Worm (Caenorhabditis elegans) whole organism, young adult: ENCODE data around the gene rps-16.

Experiments
- B0019.2 ChIP-seq: fragments of 200-800 bp; sonication (Bioruptor generic); conservative IDR thresholded peaks from 2 replicates; pipeline ENCODE4 v1.3.6; 2022; ENCODE audit warnings: missing genetic modification reagents, missing genetic modification characterization, missing compliant biosample characterization
- B0035.1 ChIP-seq: sonication (generic microtip); optimal IDR thresholded peaks from 2 replicates; lab custom pipeline; 2016; ENCODE audit warnings: missing genetic modification characterization, mild to moderate bottlenecking, missing compliant biosample characterization, missing genotype, missing genetic modification reagents
- C17E4.6 ChIP-seq: fragments of 200-800 bp; sonication (Bioruptor generic); IDR thresholded peaks from 2 replicates; pipeline ENCODE4 v1.3.6; 2022; ENCODE audit warnings: missing genetic modification reagents, missing genetic modification characterization, missing compliant biosample characterization
- D2030.7 ChIP-seq: fragments of 200-800 bp; sonication (Bioruptor generic); IDR thresholded peaks from 2 replicates; pipeline ENCODE4 v1.3.6; 2022; ENCODE audit warnings: missing genetic modification reagents, missing genetic modification characterization, missing compliant biosample characterization
- F33H1.4 ChIP-seq: fragments of 200-800 bp; sonication (Bioruptor generic); IDR thresholded peaks from 2 replicates; pipeline ENCODE4 v1.3.6; 2022; ENCODE audit warnings: missing genetic modification reagents, missing genetic modification characterization, missing compliant biosample characterization
- F39B2.1 ChIP-seq: fragments of 200-800 bp; sonication (Bioruptor generic); IDR thresholded peaks from 2 replicates; pipeline ENCODE4 v1.3.6; 2022; ENCODE audit warnings: missing genetic modification reagents, missing genetic modification characterization, missing compliant biosample characterization
- Y53G8AR.9 ChIP-seq: fragments of 200-800 bp; sonication (Bioruptor generic); conservative IDR thresholded peaks from 2 replicates; pipeline ENCODE4 v1.3.6; 2022; ENCODE audit warnings: missing genetic modification reagents, missing genetic modification characterization, missing compliant biosample characterization
- Y95B8A.8 ChIP-seq: fragments of 200-800 bp; sonication (Bioruptor generic); IDR thresholded peaks from 2 replicates; pipeline ENCODE4 v1.3.6; 2022; ENCODE audit warnings: missing genetic modification reagents, missing genetic modification characterization, missing compliant biosample characterization
- akir-1 ChIP-seq: fragments of 200-800 bp; sonication (Bioruptor generic); optimal IDR thresholded peaks from 2 replicates; lab custom pipeline; 2018; ENCODE audit warnings: mild to moderate bottlenecking, missing genetic modification characterization, moderate library complexity, missing compliant biosample characterization
- ama-1 ChIP-seq, 3 experiments: fragments of 150-350 bp in 1 of 3; sonication (generic microtip) in 2 of 3; optimal IDR thresholded peaks; 2 replicates each; lab custom pipeline; 2014 to 2018; ENCODE audit warnings: missing biosample characterization in 2 of 3, missing genetic modification characterization in 2 of 3, missing genetic modification reagents in 2 of 3
- cebp-1 ChIP-seq, 2 experiments: fragments of 200-800 bp in 1 of 2; sonication (Bioruptor generic) in 1 of 2; sonication (generic microtip) in 1 of 2; IDR thresholded peaks in 1 of 2; optimal IDR thresholded peaks in 1 of 2; 2 replicates each; pipeline versions ENCODE4 v1.3.6 to Lab custom; 2017 to 2022; ENCODE audit warnings: missing compliant biosample characterization in 2 of 2, missing genetic modification characterization in 2 of 2, mild to moderate bottlenecking in 1 of 2, missing genetic modification reagents in 1 of 2, moderate library complexity in 1 of 2
- cebp-2 ChIP-seq: fragments of 200-800 bp; sonication (Bioruptor generic); IDR thresholded peaks from 2 replicates; pipeline ENCODE4 v1.3.6; 2022; ENCODE audit warnings: missing genetic modification characterization, missing compliant biosample characterization
- ceh-40 ChIP-seq: fragments of 200-800 bp; sonication (Bioruptor generic); IDR thresholded peaks from 2 replicates; pipeline ENCODE4 v1.3.6; 2022; ENCODE audit warnings: missing genetic modification characterization, missing compliant biosample characterization
- ceh-58 ChIP-seq: fragments of 200-800 bp; sonication (Bioruptor generic); IDR thresholded peaks from 2 replicates; pipeline ENCODE4 v1.3.6; 2022; ENCODE audit warnings: missing genetic modification characterization, missing compliant biosample characterization
- ceh-79 ChIP-seq: sonication (generic microtip); optimal IDR thresholded peaks from 2 replicates; lab custom pipeline; 2017; ENCODE audit warnings: mild to moderate bottlenecking, missing genetic modification characterization, missing compliant biosample characterization
- dox-1 ChIP-seq: fragments of 200-800 bp; sonication (Bioruptor generic); IDR thresholded peaks from 2 replicates; pipeline ENCODE4 v1.3.6; 2022; ENCODE audit warnings: missing genetic modification reagents, missing genetic modification characterization, missing compliant biosample characterization
- egl-44 ChIP-seq: fragments of 200-800 bp; sonication (Bioruptor generic); IDR thresholded peaks from 2 replicates; pipeline ENCODE4 v1.3.6; 2022; ENCODE audit warnings: missing genetic modification reagents, missing genetic modification characterization, missing compliant biosample characterization
- ekl-4 ChIP-seq: fragments of 200-800 bp; sonication (Bioruptor generic); IDR thresholded peaks from 2 replicates; pipeline ENCODE4 v1.3.6; 2022; ENCODE audit warnings: missing genetic modification reagents, missing genetic modification characterization, missing compliant biosample characterization
- gei-17 ChIP-seq: fragments of 200-800 bp; sonication (Bioruptor generic); optimal IDR thresholded peaks from 2 replicates; lab custom pipeline; 2018; ENCODE audit warnings: mild to moderate bottlenecking, missing genetic modification characterization, missing compliant biosample characterization
- hlh-12 ChIP-seq: sonication (generic microtip); optimal IDR thresholded peaks from 2 replicates; lab custom pipeline; 2016; ENCODE audit warnings: missing genetic modification characterization, missing compliant biosample characterization
- hrde-1 ChIP-seq: sonication (generic microtip); optimal IDR thresholded peaks from 2 replicates; lab custom pipeline; 2016; ENCODE audit warnings: missing genetic modification characterization, mild to moderate bottlenecking, missing compliant biosample characterization, moderate library complexity, missing genotype, missing genetic modification reagents, borderline replicate concordance
- let-607 ChIP-seq, 2 experiments: fragments of 200-800 bp in 1 of 2; sonication (Bioruptor generic) in 1 of 2; sonication (generic microtip) in 1 of 2; optimal IDR thresholded peaks; 2 replicates each; lab custom pipeline; 2016 to 2018; ENCODE audit warnings: mild to moderate bottlenecking in 2 of 2, missing compliant biosample characterization in 2 of 2, missing genetic modification characterization in 2 of 2, moderate library complexity in 2 of 2, missing genotype in 1 of 2
- lin-54 ChIP-seq: fragments of 200-800 bp; sonication (Bioruptor generic); optimal IDR thresholded peaks from 2 replicates; lab custom pipeline; 2018; ENCODE audit warnings: mild to moderate bottlenecking, missing genetic modification characterization, missing compliant biosample characterization
- lsy-27 ChIP-seq: sonication (generic microtip); optimal IDR thresholded peaks from 2 replicates; lab custom pipeline; 2017; ENCODE audit warnings: missing genetic modification characterization, mild to moderate bottlenecking, missing compliant biosample characterization, antibody characterized with exemption, missing genotype, borderline replicate concordance; ENCODE audit not compliant: insufficient read depth
- madf-3 ChIP-seq: fragments of 200-800 bp; sonication (Bioruptor generic); IDR thresholded peaks from 2 replicates; pipeline ENCODE4 v1.3.6; 2022; ENCODE audit warnings: missing genetic modification reagents, missing genetic modification characterization, missing compliant biosample characterization
- madf-6 ChIP-seq: fragments of 200-800 bp; sonication (Bioruptor generic); IDR thresholded peaks from 2 replicates; pipeline ENCODE4 v1.3.6; 2022; ENCODE audit warnings: missing genetic modification reagents, missing genetic modification characterization, missing compliant biosample characterization
- madf-8 ChIP-seq: fragments of 200-800 bp; sonication (Bioruptor generic); conservative IDR thresholded peaks from 2 replicates; pipeline ENCODE4 v1.3.6; 2022; ENCODE audit warnings: missing genetic modification reagents, missing genetic modification characterization, missing compliant biosample characterization
- mcd-1 ChIP-seq: fragments of 200-800 bp; sonication (Bioruptor generic); IDR thresholded peaks from 2 replicates; pipeline ENCODE4 v1.3.6; 2022; ENCODE audit warnings: missing genetic modification reagents, missing genetic modification characterization, missing compliant biosample characterization
- mxl-1 ChIP-seq: sonication (generic microtip); optimal IDR thresholded peaks from 2 replicates; lab custom pipeline; 2016; ENCODE audit warnings: missing genetic modification characterization, missing compliant biosample characterization
- nfya-2 ChIP-seq: fragments of 200-800 bp; sonication (Bioruptor generic); IDR thresholded peaks from 2 replicates; pipeline ENCODE4 v1.3.6; 2022; ENCODE audit warnings: missing genetic modification reagents, missing genetic modification characterization, missing compliant biosample characterization
- pbrm-1 ChIP-seq: fragments of 200-800 bp; sonication (Bioruptor generic); IDR thresholded peaks from 2 replicates; pipeline ENCODE4 v1.3.6; 2022; ENCODE audit warnings: missing genetic modification reagents, missing genetic modification characterization, missing compliant biosample characterization
- rcor-1 ChIP-seq: fragments of 200-800 bp; sonication (Bioruptor generic); IDR thresholded peaks from 2 replicates; pipeline ENCODE4 v1.3.6; 2022; ENCODE audit warnings: missing genetic modification reagents, missing genetic modification characterization, missing compliant biosample characterization
- rec-8 ChIP-seq, 2 experiments: sonication (generic microtip); optimal IDR thresholded peaks; 2 replicates each; lab custom pipeline; 2016; ENCODE audit warnings: mild to moderate bottlenecking in 2 of 2, missing genetic modification characterization in 2 of 2, missing genetic modification reagents in 2 of 2, missing genotype in 2 of 2, missing biosample characterization in 1 of 2, missing compliant biosample characterization in 1 of 2, moderate library complexity in 1 of 2
- snpc-1.1 ChIP-seq: sonication (generic microtip); optimal IDR thresholded peaks from 2 replicates; lab custom pipeline; 2017; ENCODE audit warnings: missing genetic modification characterization, mild to moderate bottlenecking, missing compliant biosample characterization, antibody characterized with exemption, moderate library complexity, missing genotype, missing genetic modification reagents; ENCODE audit not compliant: insufficient read depth
- somi-1 ChIP-seq: fragments of 200-800 bp; sonication (Bioruptor generic); optimal IDR thresholded peaks from 2 replicates; lab custom pipeline; 2018; ENCODE audit warnings: mild to moderate bottlenecking, missing genetic modification characterization, missing compliant biosample characterization
- tlf-1 ChIP-seq: fragments of 200-800 bp; sonication (Bioruptor generic); optimal IDR thresholded peaks from 2 replicates; lab custom pipeline; 2018; ENCODE audit warnings: mild to moderate bottlenecking, missing genetic modification characterization, missing compliant biosample characterization
- xnd-1 ChIP-seq: sonication (generic microtip); optimal IDR thresholded peaks from 2 replicates; lab custom pipeline; 2016; ENCODE audit warnings: missing genotype, missing genetic modification reagents, missing genetic modification characterization, missing compliant biosample characterization
- zfh-2 ChIP-seq: fragments of 200-800 bp; sonication (Bioruptor generic); conservative IDR thresholded peaks from 2 replicates; pipeline ENCODE4 v1.3.6; 2022; ENCODE audit warnings: missing genetic modification reagents, missing genetic modification characterization, missing compliant biosample characterization
- zim-3 ChIP-seq: sonication (generic microtip); optimal IDR thresholded peaks from 2 replicates; lab custom pipeline; 2017; ENCODE audit warnings: mild to moderate bottlenecking, missing genetic modification characterization, moderate library complexity, missing compliant biosample characterization
- ztf-18 ChIP-seq: sonication (generic microtip); optimal IDR thresholded peaks from 2 replicates; lab custom pipeline; 2016; ENCODE audit warnings: missing genotype, mild to moderate bottlenecking, missing genetic modification characterization, missing compliant biosample characterization
- ztf-22 ChIP-seq: fragments of 200-800 bp; sonication (Bioruptor generic); optimal IDR thresholded peaks from 2 replicates; lab custom pipeline; 2018; ENCODE audit warnings: mild to moderate bottlenecking, missing genetic modification characterization, moderate library complexity, missing compliant biosample characterization

Gene rps-16

ce11 chrV:15000055-15000704 is at the start of gene rps-16 (continued):
- TF ChIP-seq egl-44 (GFP tag; lab: Robert Waterston, UW) (no peak), zfh-2 (GFP tag; lab: Robert Waterston, UW) (peak; percentile 63; the same call in 1 of the 2 replicates), xnd-1 (tag; lab: Kevin White, UChicago) (peak; percentile 9), ama-1 (optimal IDR thresholded peaks at IDR 0.05; lab: Kevin White, UChicago) (no peak), ama-1 (GFP tag; optimal IDR thresholded peaks at IDR 0.05; lab: Kevin White, UChicago) (peak; percentile 29 to 80), ztf-22 (no peak), somi-1 (GFP tag; lab: Kevin White, UChicago) (no peak), madf-8 (GFP tag; lab: Robert Waterston, UW) (no peak), cebp-2 (GFP tag; lab: Robert Waterston, UW) (peak; percentile 87; the same call in 1 of the 2 replicates), dox-1 (peak; percentile 63), B0019.2 (GFP tag; lab: Robert Waterston, UW) (no peak), hrde-1 (tag; lab: Kevin White, UChicago) (peak; percentile 76), F39B2.1 (GFP tag; lab: Robert Waterston, UW) (peak; percentile 75; the same call in 1 of the 2 replicates), ekl-4 (GFP tag; lab: Robert Waterston, UW) (peak; percentile 89), hlh-12 (tag; lab: Kevin White, UChicago) (no peak), madf-3 (GFP tag; lab: Robert Waterston, UW) (peak; percentile 81), rcor-1 (GFP tag; lab: Robert Waterston, UW) (peak; percentile 80), rec-8 (tag; optimal IDR thresholded peaks at IDR 0.05; lab: Kevin White, UChicago) (peak in 1 of 2 experiments; percentile 13), lsy-27 (tag; lab: Kevin White, UChicago) (no peak), C17E4.6 (0 out of 2 replicates have a peak, but pooled peaks have one; percentile 17), mxl-1 (tag; lab: Kevin White, UChicago) (no peak), pbrm-1 (no peak), tlf-1 (GFP tag; lab: Kevin White, UChicago) (peak; percentile 61), let-607 (tag; optimal IDR thresholded peaks at IDR 0.05; lab: Kevin White, UChicago) (no peak), gei-17 (GFP tag; lab: Kevin White, UChicago) (no peak), F33H1.4 (GFP tag; lab: Robert Waterston, UW) (no peak), Y53G8AR.9 (peak; percentile 77; the same call in 1 of the 2 replicates), mcd-1 (GFP tag; lab: Robert Waterston, UW) (peak; percentile 67), ztf-18 (tag; lab: Kevin White, UChicago) (peak; percentile 10), ceh-58 (GFP tag; lab: Robert Waterston, UW) (0 out of 2 replicates have a peak, but pooled peaks have one; percentile 85), madf-6 (peak; percentile 80), snpc-1.1 (tag; lab: Kevin White, UChicago) (peak; percentile 49), nfya-2 (GFP tag; lab: Robert Waterston, UW) (no peak), lin-54 (GFP tag; lab: Kevin White, UChicago) (peak; percentile 39), Y95B8A.8 (GFP tag; lab: Robert Waterston, UW) (0 out of 2 replicates have a peak, but pooled peaks have one; percentile 8), ceh-79 (tag; lab: Kevin White, UChicago) (peak; percentile 28), cebp-1 (GFP tag; IDR thresholded peaks at IDR 0.05; lab: Robert Waterston, UW) (no peak), cebp-1 (tag; optimal IDR thresholded peaks at IDR 0.05; lab: Kevin White, UChicago) (peak; percentile 40), B0035.1 (tag; lab: Kevin White, UChicago) (no peak), zim-3 (tag; lab: Kevin White, UChicago) (no peak), akir-1 (GFP tag; lab: Kevin White, UChicago) (no peak), D2030.7 (GFP tag; lab: Robert Waterston, UW) (no peak), ceh-40 (GFP tag; lab: Robert Waterston, UW) (0 out of 2 replicates have a peak, but pooled peaks have one; percentile 14)
